Fruit fly (Drosophila melanogaster): ENCODE measurements around the gene Spindly.

Spindly gene

DNA sequence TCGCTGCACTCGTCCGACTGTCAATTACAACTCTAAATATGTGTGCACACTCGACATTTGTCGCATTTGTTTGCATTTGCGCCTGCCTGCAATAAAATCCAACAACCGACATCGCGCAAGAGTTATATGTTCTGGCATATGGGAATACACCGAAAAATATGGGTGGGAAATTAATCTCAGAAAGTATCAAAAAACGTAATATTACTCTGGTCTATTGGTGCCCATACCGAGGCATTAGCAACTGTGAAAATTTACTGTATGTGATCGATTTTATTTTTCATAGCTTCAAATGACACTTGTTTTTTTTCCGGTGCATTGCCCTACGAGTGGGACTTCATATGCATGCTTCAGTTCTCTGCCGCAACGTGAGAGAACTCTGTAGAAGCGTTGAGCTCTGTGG is 43.8 kb upstream of the Spindly start (continued):
- peak; percentile 41 for TF ChIP-seq CG9876 (GFP tag; optimal IDR thresholded peaks at IDR 0.05)
- peak; percentile 50 for TF ChIP-seq CG12071 (GFP tag; optimal IDR thresholded peaks at IDR 0.05)
- peak; percentile 85 for TF ChIP-seq CG7839 (tag; optimal IDR thresholded peaks at IDR 0.05)
- TF ChIP-seq fd64A (GFP tag; optimal IDR thresholded peaks at IDR 0.05): peak; percentile 74
- TF ChIP-seq lola (GFP tag; optimal IDR thresholded peaks at IDR 0.05): peak in 1 of 3 experiments; percentile 87
- no peak for TF ChIP-seq grn (GFP tag; optimal IDR thresholded peaks at IDR 0.05)
- peak; percentile 88 for TF ChIP-seq CG2712 (tag; optimal IDR thresholded peaks at IDR 0.05)
- no peak for TF ChIP-seq vfl (GFP tag; optimal IDR thresholded peaks at IDR 0.05)
- TF ChIP-seq Dek (tag; optimal IDR thresholded peaks at IDR 0.05): peak; percentile 25
- peak; percentile 43 for TF ChIP-seq CG18619 (GFP tag; optimal IDR thresholded peaks at IDR 0.05)
- peak; percentile 61 for TF ChIP-seq Dad (GFP tag; optimal IDR thresholded peaks at IDR 0.05)
- peak; percentile 38 for TF ChIP-seq maf-S (GFP tag; optimal IDR thresholded peaks at IDR 0.05)
- TF ChIP-seq ATbp (GFP tag; optimal IDR thresholded peaks at IDR 0.05): peak; percentile 79
- peak; percentile 95 for TF ChIP-seq CG1603 (tag; optimal IDR thresholded peaks at IDR 0.05)
- TF ChIP-seq CG6654 (GFP tag; optimal IDR thresholded peaks at IDR 0.05): peak; percentile 54
- TF ChIP-seq unc-4 (GFP tag; IDR thresholded peaks at IDR 0.05; ENCODE audit: partially characterized antibody): no peak
- no peak for TF ChIP-seq CG3995 (GFP tag; optimal IDR thresholded peaks at IDR 0.05)
- TF ChIP-seq CG13123 (GFP tag; optimal IDR thresholded peaks at IDR 0.05): peak; percentile 37
- peak; percentile 77 for TF ChIP-seq CG5245 (GFP tag; optimal IDR thresholded peaks at IDR 0.05)
- TF ChIP-seq h (optimal IDR thresholded peaks at IDR 0.05): no peak
- no peak for TF ChIP-seq CG6791 (GFP tag; IDR thresholded peaks at IDR 0.05; ENCODE audit: partially characterized antibody)
- TF ChIP-seq CG3065 (GFP tag; optimal IDR thresholded peaks at IDR 0.05): peak; percentile 76
- peak; percentile 83 for TF ChIP-seq chn (GFP tag; optimal IDR thresholded peaks at IDR 0.05)
- TF ChIP-seq CG17568 (GFP tag; optimal IDR thresholded peaks at IDR 0.05): peak; percentile 10
- peak; percentile 61 for TF ChIP-seq Camta (GFP tag; optimal IDR thresholded peaks at IDR 0.05)
- no peak for TF ChIP-seq CG9932 (GFP tag; IDR thresholded peaks at IDR 0.05)
- peak; percentile 19 for TF ChIP-seq Myb (GFP tag; optimal IDR thresholded peaks at IDR 0.05)
- peak; percentile 63; the same call in 1 of the 2 replicates for TF ChIP-seq E2f1 (GFP tag; IDR thresholded peaks at IDR 0.05)
- TF ChIP-seq Blimp-1 (GFP tag; optimal IDR thresholded peaks at IDR 0.05): peak; percentile 83
- TF ChIP-seq CG14860 (GFP tag; IDR thresholded peaks at IDR 0.05; ENCODE audit: partially characterized antibody): no peak
- no peak for TF ChIP-seq Lpt (GFP tag; optimal IDR thresholded peaks at IDR 0.05)
- TF ChIP-seq Poxn (GFP tag; IDR thresholded peaks at IDR 0.05): no peak
- TF ChIP-seq Rfx (GFP tag; IDR thresholded peaks at IDR 0.05): peak; percentile 62
- TF ChIP-seq lab (GFP tag; optimal IDR thresholded peaks at IDR 0.05): peak; percentile 46
- TF ChIP-seq CG6254 (GFP tag; optimal IDR thresholded peaks at IDR 0.05): peak; percentile 75
- TF ChIP-seq Hmx (GFP tag; optimal IDR thresholded peaks at IDR 0.05): no peak
- TF ChIP-seq trem (tag; optimal IDR thresholded peaks at IDR 0.05): peak; percentile 65
- peak; percentile 3 for TF ChIP-seq mam (GFP tag; optimal IDR thresholded peaks at IDR 0.05)
- peak; percentile 81 for TF ChIP-seq pum (GFP tag; optimal IDR thresholded peaks at IDR 0.05)
- TF ChIP-seq Taf1 (GFP tag; IDR thresholded peaks at IDR 0.05): peak; percentile 37; the same call in 1 of the 2 replicates
- TF ChIP-seq nerfin-2 (GFP tag; IDR thresholded peaks at IDR 0.05; ENCODE audit: partially characterized antibody): no peak
- peak; percentile 18 for TF ChIP-seq CG31365 (tag; optimal IDR thresholded peaks at IDR 0.05)
- no peak for TF ChIP-seq Doc3 (GFP tag; IDR thresholded peaks at IDR 0.05; ENCODE audit: partially characterized antibody)
- TF ChIP-seq stc (GFP tag; IDR thresholded peaks at IDR 0.05): peak; percentile 74
- no peak for TF ChIP-seq br (optimal IDR thresholded peaks at IDR 0.05)
- peak; percentile 50 for TF ChIP-seq CG11696 (GFP tag; IDR thresholded peaks at IDR 0.05)
- TF ChIP-seq cas (GFP tag; IDR thresholded peaks at IDR 0.05): no peak
- TF ChIP-seq Gug (GFP tag; IDR thresholded peaks at IDR 0.05): peak; percentile 78; the same call in 3 of the 4 replicates
- peak; percentile 57 for TF ChIP-seq Bdp1 (GFP tag; optimal IDR thresholded peaks at IDR 0.05)
- peak; percentile 53 for TF ChIP-seq run (tag; optimal IDR thresholded peaks at IDR 0.05)
- TF ChIP-seq klu (GFP tag; IDR thresholded peaks at IDR 0.05): peak; percentile 36
- peak; percentile 70 for TF ChIP-seq CG1792 (GFP tag; optimal IDR thresholded peaks at IDR 0.05)

Measured in whole organism, embryonic.